Fruit fly (Drosophila melanogaster) whole organism, embryonic: ENCODE results near the gene HDAC3.
A peak's percentile ranks its signal among the peaks of the same experiment; 100 is the strongest.

ENCODE experiments used
- Asciz ChIP-seq: fragments of 200-800 bp; sonication (Bioruptor generic); optimal IDR thresholded peaks from 2 replicates; lab custom pipeline; 2017; ENCODE audit warnings: missing biosample characterization, mild to moderate bottlenecking, missing genetic modification characterization, missing genetic modification reagents
- Atf6 ChIP-seq: fragments of 200-800 bp; sonication (Bioruptor generic); IDR thresholded peaks from 2 replicates; pipeline ENCODE4 v1.3.6; 2022; ENCODE audit warnings: missing biosample characterization, missing genetic modification characterization
- CG1024 ChIP-seq: fragments of 200-800 bp; sonication (Bioruptor generic); IDR thresholded peaks from 2 replicates; pipeline ENCODE4 v1.3.6; 2022; ENCODE audit warnings: missing biosample characterization, missing genetic modification characterization
- CG13123 ChIP-seq: fragments of 200-800 bp; sonication (Bioruptor generic); optimal IDR thresholded peaks from 2 replicates; lab custom pipeline; 2016; ENCODE audit warnings: missing biosample characterization, missing genetic modification characterization
- CG15514 ChIP-seq: fragments of 200-800 bp; sonication (Bioruptor generic); optimal IDR thresholded peaks from 3 replicates; lab custom pipeline; 2017; ENCODE audit warnings: missing biosample characterization, missing genetic modification characterization, mild to moderate bottlenecking, moderate library complexity, missing genetic modification reagents
- CG2202 ChIP-seq: fragments of 200-800 bp; sonication (Bioruptor generic); optimal IDR thresholded peaks from 2 replicates; lab custom pipeline; 2018; ENCODE audit warnings: missing biosample characterization, mild to moderate bottlenecking, missing genetic modification characterization
- CG2712 ChIP-seq: fragments of 200-800 bp; optimal IDR thresholded peaks from 3 replicates; lab custom pipeline; 2019; ENCODE audit warnings: missing biosample characterization, mild to moderate bottlenecking, missing genetic modification characterization, moderate library complexity
- CG31441 ChIP-seq: fragments of 200-800 bp; sonication (Bioruptor generic); IDR thresholded peaks from 2 replicates; pipeline ENCODE4 v1.3.6; 2022; ENCODE audit warnings: missing biosample characterization, missing genetic modification characterization
- CG3726 ChIP-seq: fragments of 200-800 bp; sonication (Bioruptor generic); IDR thresholded peaks from 3 replicates; pipeline ENCODE4, ENCODE4 v1.3.6; 2022; ENCODE audit warnings: missing biosample characterization, missing genetic modification characterization
- CG4328 ChIP-seq: fragments of 200-800 bp; sonication (Bioruptor generic); optimal IDR thresholded peaks from 3 replicates; lab custom pipeline; 2017; ENCODE audit warnings: missing biosample characterization, missing genetic modification reagents, missing genetic modification characterization
- CG4360 ChIP-seq: fragments of 200-800 bp; sonication (Bioruptor generic); IDR thresholded peaks from 2 replicates; pipeline ENCODE4 v1.3.6; 2022; ENCODE audit warnings: missing biosample characterization, missing genetic modification characterization
- CG4854 ChIP-seq: fragments of 200-800 bp; sonication (Bioruptor generic); optimal IDR thresholded peaks from 2 replicates; lab custom pipeline; 2016; ENCODE audit warnings: missing biosample characterization, missing genetic modification characterization, inconsistent platforms
- CG6765 ChIP-seq: fragments of 200-800 bp; sonication (Bioruptor generic); optimal IDR thresholded peaks from 3 replicates; lab custom pipeline; 2017; ENCODE audit warnings: missing biosample characterization, mild to moderate bottlenecking, missing genetic modification characterization
- CG8359 ChIP-seq: fragments of 200-800 bp; sonication (Bioruptor generic); optimal IDR thresholded peaks from 2 replicates; lab custom pipeline; 2017; ENCODE audit warnings: missing biosample characterization, mild to moderate bottlenecking, missing genetic modification characterization, borderline replicate concordance
- CG8944 ChIP-seq: fragments of 200-800 bp; sonication (Bioruptor generic); optimal IDR thresholded peaks from 3 replicates; lab custom pipeline; 2016; ENCODE audit warnings: missing biosample characterization, missing genetic modification characterization
- CG9215 ChIP-seq: fragments of 200-800 bp; sonication (Bioruptor generic); IDR thresholded peaks from 2 replicates; pipeline ENCODE4 v1.3.6; 2022; ENCODE audit warnings: missing biosample characterization, missing genetic modification characterization
- Dp ChIP-seq: fragments of 200-800 bp; sonication (Bioruptor generic); optimal IDR thresholded peaks from 2 replicates; lab custom pipeline; 2018; ENCODE audit warnings: missing biosample characterization, mild to moderate bottlenecking, missing genetic modification characterization, moderate library complexity
- Dref ChIP-seq: fragments of 200-800 bp; sonication (Bioruptor generic); IDR thresholded peaks from 2 replicates; pipeline ENCODE4 v1.3.6; 2022; ENCODE audit warnings: missing biosample characterization, missing genetic modification characterization
- Jarid2 ChIP-seq: fragments of 200-800 bp; sonication (Bioruptor generic); optimal IDR thresholded peaks from 3 replicates; lab custom pipeline; 2017; ENCODE audit warnings: mild to moderate bottlenecking, missing biosample characterization, missing genetic modification reagents, missing genetic modification characterization
- MBD-R2 ChIP-seq: fragments of 200-800 bp; sonication (Bioruptor generic); IDR thresholded peaks from 2 replicates; pipeline ENCODE4 v1.3.6; 2022; ENCODE audit warnings: missing biosample characterization, missing genetic modification characterization
- Mes4 ChIP-seq: fragments of 200-800 bp; sonication (Bioruptor generic); optimal IDR thresholded peaks from 2 replicates; lab custom pipeline; 2016; ENCODE audit warnings: missing biosample characterization, missing genetic modification characterization
- Oaz ChIP-seq: fragments of 200-800 bp; sonication (Bioruptor generic); IDR thresholded peaks from 2 replicates; pipeline ENCODE4 v1.3.6; 2022; ENCODE audit warnings: missing biosample characterization, missing genetic modification characterization
- Pdp1 ChIP-seq, 2 experiments: fragments of 200-800 bp; sonication (Bioruptor generic); optimal IDR thresholded peaks; 3 replicates each; lab custom pipeline; 2016; ENCODE audit warnings: missing biosample characterization in 2 of 2, missing genetic modification characterization in 2 of 2, mild to moderate bottlenecking in 1 of 2, moderate library complexity in 1 of 2
- Ptx1 ChIP-seq: fragments of 200-800 bp; sonication (Bioruptor generic); IDR thresholded peaks from 2 replicates; pipeline ENCODE4 v1.3.6; 2022; ENCODE audit warnings: missing biosample characterization, missing genetic modification characterization
- Rfx ChIP-seq: fragments of 200-800 bp; sonication (Bioruptor generic); IDR thresholded peaks from 2 replicates; pipeline ENCODE4 v1.3.6; 2022; ENCODE audit warnings: missing biosample characterization, missing genetic modification characterization
- Sry-β ChIP-seq: fragments of 200-800 bp; sonication (Bioruptor generic); optimal IDR thresholded peaks from 2 replicates; lab custom pipeline; 2018; ENCODE audit warnings: missing biosample characterization, mild to moderate bottlenecking, missing genetic modification characterization, moderate library complexity
- TFAM ChIP-seq: fragments of 200-800 bp; sonication (Bioruptor generic); optimal IDR thresholded peaks from 2 replicates; lab custom pipeline; 2017; ENCODE audit warnings: missing biosample characterization, missing genetic modification characterization, inconsistent platforms
- Xbp1 ChIP-seq: fragments of 200-800 bp; sonication (Bioruptor generic); optimal IDR thresholded peaks from 3 replicates; lab custom pipeline; 2016; ENCODE audit warnings: missing biosample characterization, mild to moderate bottlenecking, missing genetic modification characterization
- ap ChIP-seq: fragments of 200-800 bp; sonication (Bioruptor generic); IDR thresholded peaks from 2 replicates; pipeline ENCODE4 v1.3.6; 2022; ENCODE audit warnings: missing biosample characterization, missing genetic modification characterization
- ato ChIP-seq: fragments of 200-800 bp; sonication (Bioruptor generic); IDR thresholded peaks from 2 replicates; pipeline ENCODE4 v1.3.6; 2022; ENCODE audit warnings: missing biosample characterization, missing genetic modification characterization; ENCODE audit not compliant: partially characterized antibody
- bsh ChIP-seq, 2 experiments: fragments of 200-800 bp; sonication (Bioruptor generic); optimal IDR thresholded peaks; 2 replicates each; lab custom pipeline; 2017 to 2018; ENCODE audit warnings: mild to moderate bottlenecking in 2 of 2, missing biosample characterization in 2 of 2, missing genetic modification characterization in 2 of 2, moderate library complexity in 1 of 2
- cwo ChIP-seq: fragments of 200-800 bp; sonication (Bioruptor generic); optimal IDR thresholded peaks from 3 replicates; lab custom pipeline; 2017; ENCODE audit warnings: missing biosample characterization, missing genetic modification characterization, mild to moderate bottlenecking, moderate library complexity, missing genetic modification reagents
- dati ChIP-seq: fragments of 200-800 bp; sonication (Bioruptor generic); IDR thresholded peaks from 2 replicates; pipeline ENCODE4 v1.3.6; 2022; ENCODE audit warnings: missing biosample characterization, missing genetic modification characterization
- fd96Cb ChIP-seq: fragments of 200-800 bp; sonication (Bioruptor generic); optimal IDR thresholded peaks from 2 replicates; lab custom pipeline; 2018; ENCODE audit warnings: missing biosample characterization, mild to moderate bottlenecking, missing genetic modification characterization, moderate library complexity
- ftz-f1 ChIP-seq: fragments of 200-800 bp; sonication (Bioruptor generic); optimal IDR thresholded peaks from 2 replicates; lab custom pipeline; 2016; ENCODE audit warnings: missing biosample characterization, missing genetic modification characterization
- gcm ChIP-seq: fragments of 200-800 bp; sonication (Bioruptor generic); optimal IDR thresholded peaks from 2 replicates; lab custom pipeline; 2019; ENCODE audit warnings: missing biosample characterization, mild to moderate bottlenecking, missing genetic modification characterization, moderate library complexity
- gem ChIP-seq: fragments of 200-800 bp; sonication (Bioruptor generic); optimal IDR thresholded peaks from 2 replicates; lab custom pipeline; 2019; ENCODE audit warnings: missing biosample characterization, mild to moderate bottlenecking, missing genetic modification characterization, moderate library complexity
- insv ChIP-seq, 2 experiments: fragments of 200-800 bp; sonication (Bioruptor generic); optimal IDR thresholded peaks; 3 replicates each; lab custom pipeline; 2016 to 2018; ENCODE audit warnings: missing biosample characterization in 2 of 2, missing genetic modification characterization in 2 of 2
- knrl ChIP-seq: fragments of 200-800 bp; sonication (Bioruptor generic); IDR thresholded peaks from 3 replicates; pipeline ENCODE4 v1.3.6; 2022; ENCODE audit warnings: missing biosample characterization, missing genetic modification characterization; ENCODE audit not compliant: partially characterized antibody
- lmd ChIP-seq: fragments of 200-800 bp; sonication (Bioruptor generic); IDR thresholded peaks from 2 replicates; pipeline ENCODE4 v1.3.6; 2022; ENCODE audit warnings: missing biosample characterization, missing genetic modification characterization
- pan ChIP-seq, 4 experiments: fragments of >200 bp in 3 of 4; fragments of 200-800 bp in 1 of 4; sonication (Bioruptor generic) in 1 of 4; optimal IDR thresholded peaks in 3 of 4; IDR thresholded peaks in 1 of 4; 2 replicates each; pipeline versions ENCODE4 v1.3.6 to Lab custom; 2017 to 2022; ENCODE audit warnings: missing biosample characterization in 2 of 4, missing genetic modification characterization in 2 of 4, mixed read lengths in 1 of 4
- peb ChIP-seq: fragments of 200-800 bp; sonication (Bioruptor generic); IDR thresholded peaks from 2 replicates; pipeline ENCODE4 v1.3.6; 2022; ENCODE audit warnings: missing biosample characterization, missing genetic modification characterization
- sd ChIP-seq: fragments of 200-800 bp; sonication (Bioruptor generic); optimal IDR thresholded peaks from 3 replicates; lab custom pipeline; 2018; ENCODE audit warnings: missing biosample characterization, mild to moderate bottlenecking, missing genetic modification characterization, moderate library complexity
- sens ChIP-seq: fragments of 200-800 bp; sonication (Bioruptor generic); peaks from one replicate; lab custom pipeline; 2016; ENCODE audit warnings: missing biosample characterization, missing genetic modification characterization
- sens-2 ChIP-seq: fragments of 200-800 bp; sonication (Bioruptor generic); IDR thresholded peaks from 2 replicates; pipeline ENCODE4 v1.3.6; 2022; ENCODE audit warnings: missing biosample characterization, missing genetic modification characterization
- sob ChIP-seq: fragments of 200-800 bp; sonication (Bioruptor generic); IDR thresholded peaks from 2 replicates; pipeline ENCODE4 v1.3.6; 2022; ENCODE audit warnings: missing biosample characterization, missing genetic modification characterization
- toy ChIP-seq: fragments of 200-800 bp; sonication (Bioruptor generic); IDR thresholded peaks from 2 replicates; pipeline ENCODE4 v1.3.6; 2022; ENCODE audit warnings: missing biosample characterization, missing genetic modification characterization
- twi ChIP-seq: fragments of 200-800 bp; optimal IDR thresholded peaks from 2 replicates; lab custom pipeline; 2019; ENCODE audit warnings: missing biosample characterization, mild to moderate bottlenecking, missing genetic modification characterization, moderate library complexity
- unpg ChIP-seq: fragments of 200-800 bp; sonication (Bioruptor generic); optimal IDR thresholded peaks from 3 replicates; lab custom pipeline; 2018; ENCODE audit warnings: missing biosample characterization, mild to moderate bottlenecking, missing genetic modification characterization, moderate library complexity
- zen2 ChIP-seq: fragments of 200-800 bp; sonication (Bioruptor generic); IDR thresholded peaks from 3 replicates; pipeline ENCODE4 v1.3.6; 2022; ENCODE audit warnings: missing biosample characterization, missing genetic modification characterization; ENCODE audit not compliant: partially characterized antibody
- zf30C ChIP-seq: fragments of 200-800 bp; sonication (Bioruptor generic); optimal IDR thresholded peaks from 3 replicates; lab custom pipeline; 2018; ENCODE audit warnings: missing biosample characterization, mild to moderate bottlenecking, missing genetic modification characterization

Gene HDAC3

DNA sequence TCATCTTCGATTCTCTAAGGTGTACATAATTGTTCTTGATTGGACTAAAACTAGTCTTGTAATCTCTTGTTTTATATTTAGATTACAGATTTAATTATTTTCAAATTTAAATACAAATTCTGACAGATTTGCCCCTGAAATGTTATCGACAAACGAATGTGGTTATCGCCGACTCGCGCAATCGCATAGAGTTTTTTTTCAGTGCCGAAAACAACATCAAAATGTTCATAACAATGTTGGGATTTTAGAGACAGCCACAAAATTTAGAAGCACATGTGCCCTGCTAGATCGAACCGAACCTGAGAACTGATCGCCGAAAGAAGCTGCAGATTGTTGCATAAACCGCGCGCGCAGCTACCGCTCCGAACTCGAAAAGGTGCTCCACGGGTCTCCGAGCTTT, 6.8 kb downstream of the HDAC3 start, which contains the start of gene POLDIP2 (continued):
- TF ChIP-seq Sry-β (GFP tag; lab: Kevin White, UChicago) = no peak
- no peak for TF ChIP-seq Asciz (GFP tag; lab: Kevin White, UChicago)
- peak; percentile 38 for TF ChIP-seq Xbp1 (GFP tag; lab: Kevin White, UChicago)
- peak; percentile 56 for TF ChIP-seq MBD-R2 (GFP tag; lab: Robert Waterston, UW)
- peak; percentile 9 for TF ChIP-seq ftz-f1
- peak in 1 of 2 experiments; percentile 83 for TF ChIP-seq Pdp1 (GFP tag; optimal IDR thresholded peaks at IDR 0.05; lab: Kevin White, UChicago)
- TF ChIP-seq fd96Cb (tag; lab: Kevin White, UChicago) = no peak
- TF ChIP-seq Dref (GFP tag; lab: Robert Waterston, UW) = peak; percentile 64
- TF ChIP-seq CG2202 = no peak
- TF ChIP-seq CG8944 (GFP tag; lab: Kevin White, UChicago) = no peak
- TF ChIP-seq cwo = no peak
- no peak for TF ChIP-seq CG8359 (GFP tag; lab: Kevin White, UChicago)
- TF ChIP-seq insv (GFP tag; optimal IDR thresholded peaks at IDR 0.05; lab: Kevin White, UChicago) = no peak
- peak; percentile 21; the same call in 1 of the 2 replicates for TF ChIP-seq ato (GFP tag; lab: Robert Waterston, UW)
- TF ChIP-seq Rfx (GFP tag; lab: Robert Waterston, UW) = 0 out of 2 replicates have a peak, but pooled peaks have one; percentile 26
- TF ChIP-seq Ptx1 = no peak
- TF ChIP-seq unpg (GFP tag; lab: Kevin White, UChicago) = no peak
- TF ChIP-seq twi (tag; lab: Kevin White, UChicago) = no peak
- no peak for TF ChIP-seq gcm (GFP tag; lab: Kevin White, UChicago)
- TF ChIP-seq Mes4 (GFP tag; lab: Kevin White, UChicago) = no peak
- TF ChIP-seq TFAM = no peak
- TF ChIP-seq sd = no peak
- no peak for TF ChIP-seq sob (GFP tag; lab: Robert Waterston, UW)
- no peak for TF ChIP-seq dati (GFP tag; lab: Robert Waterston, UW)
- TF ChIP-seq pan (optimal IDR thresholded peaks at IDR 0.05; lab: Kevin White, UChicago) = no peak
- TF ChIP-seq pan (GFP tag; optimal IDR thresholded peaks at IDR 0.05 in 1 of 2, IDR thresholded peaks at IDR 0.05 in 1 of 2) = no peak
- peak; percentile 98 for TF ChIP-seq zf30C (GFP tag; lab: Kevin White, UChicago)
- peak; percentile 33 for TF ChIP-seq Dp (GFP tag; lab: Kevin White, UChicago)
- TF ChIP-seq CG1024 (GFP tag; lab: Robert Waterston, UW) = no peak
- no peak for TF ChIP-seq ap
- TF ChIP-seq CG3726 (GFP tag; lab: Robert Waterston, UW) = no peak
- peak; percentile 42 for TF ChIP-seq CG15514 (GFP tag; lab: Kevin White, UChicago)
- peak; percentile 41 for TF ChIP-seq sens (GFP tag; lab: Kevin White, UChicago)
- no peak for TF ChIP-seq CG4328

DNA sequence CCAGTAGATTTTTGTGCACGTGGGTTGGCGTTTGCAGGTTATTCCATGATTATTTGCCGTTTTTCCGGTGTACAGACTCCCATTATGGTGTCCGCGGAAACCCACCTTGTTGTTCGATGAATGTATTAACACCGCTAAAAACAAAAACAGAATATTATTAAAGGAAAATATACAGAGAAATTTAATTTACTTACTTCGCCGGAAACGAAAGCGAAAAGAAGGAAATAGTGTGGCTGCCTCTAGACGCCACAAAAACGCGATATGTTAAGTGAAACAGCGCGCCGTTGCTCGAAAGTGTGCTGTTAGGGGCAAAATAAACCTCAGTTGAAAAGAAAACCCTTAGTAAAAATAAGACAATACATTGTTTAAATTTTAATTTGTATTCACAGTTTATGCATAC, 7.5 kb downstream of the HDAC3 start, which contains the start of gene RpL35A:
Gene RpL35A (minus strand): TSS at position 227 of the 400 bp plus-strand sequence.
- peak; percentile 70 for TF ChIP-seq CG31441
- no peak for TF ChIP-seq CG4360 (GFP tag; lab: Robert Waterston, UW)
- peak; percentile 70 for TF ChIP-seq Atf6 (GFP tag; lab: Robert Waterston, UW)
- peak; percentile 72 for TF ChIP-seq CG4854 (GFP tag; lab: Kevin White, UChicago)
- no peak for TF ChIP-seq toy (GFP tag; lab: Robert Waterston, UW)
- TF ChIP-seq CG9215 (GFP tag; lab: Robert Waterston, UW) = no peak
- TF ChIP-seq CG13123 = no peak
- peak; percentile 53 to 60 for TF ChIP-seq bsh (GFP tag; optimal IDR thresholded peaks at IDR 0.05; lab: Kevin White, UChicago)
- no peak for TF ChIP-seq Oaz (GFP tag; lab: Robert Waterston, UW)
- peak; percentile 59 for TF ChIP-seq CG2712 (tag; lab: Kevin White, UChicago)
- no peak for TF ChIP-seq zen2 (GFP tag; lab: Robert Waterston, UW)
- TF ChIP-seq sens-2 (GFP tag; lab: Robert Waterston, UW) = peak; percentile 74; the same call in 1 of the 2 replicates
- TF ChIP-seq Jarid2 (GFP tag; lab: Kevin White, UChicago) = no peak
- TF ChIP-seq fd96Cb (tag; lab: Kevin White, UChicago) = no peak
- TF ChIP-seq gem = no peak
- no peak for TF ChIP-seq lmd
- no peak for TF ChIP-seq peb (GFP tag; lab: Robert Waterston, UW)
- no peak for TF ChIP-seq knrl (GFP tag; lab: Robert Waterston, UW)
- TF ChIP-seq CG6765 (GFP tag; lab: Kevin White, UChicago) = peak; percentile 94
